Worm (Caenorhabditis elegans): ENCODE measurements around the gene ifd-2.

Gene ifd-2

DNA sequence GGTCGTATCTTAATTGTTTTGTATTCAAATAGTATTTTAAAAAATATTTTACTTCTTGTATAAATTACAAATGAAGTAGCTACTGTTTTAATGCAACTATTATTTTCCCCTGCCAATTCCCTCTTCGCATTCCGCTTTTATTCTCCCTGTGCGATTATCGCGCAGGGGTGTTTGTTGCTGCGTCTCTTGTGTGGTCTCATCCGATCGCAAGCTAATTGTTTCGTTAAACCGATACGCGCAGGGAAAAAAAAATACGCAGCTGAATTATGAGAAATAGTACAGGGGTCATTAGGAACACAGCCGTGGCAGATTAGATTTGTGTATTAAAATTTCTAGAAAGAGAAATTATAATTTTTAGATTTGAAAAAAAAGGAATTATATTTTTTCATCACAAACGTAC, 9.2 kb downstream of the ifd-2 start (continued):
- TF ChIP-seq Y5F2A.4 (GFP tag; optimal IDR thresholded peaks at IDR 0.05): peak; percentile 95
- peak; percentile 85 for TF ChIP-seq ZK337.2 (GFP tag; IDR thresholded peaks at IDR 0.05)
- peak; percentile 96 for TF ChIP-seq mxl-3 (GFP tag; optimal IDR thresholded peaks at IDR 0.05)
- TF ChIP-seq lin-1 (GFP tag; IDR thresholded peaks at IDR 0.05): peak; percentile 95
- TF ChIP-seq hif-1 (tag; optimal IDR thresholded peaks at IDR 0.05): peak; percentile 77 to 83
- peak; percentile 97 for TF ChIP-seq zip-2 (tag; optimal IDR thresholded peaks at IDR 0.05)
- TF ChIP-seq spr-1 (tag; optimal IDR thresholded peaks at IDR 0.05): peak; percentile 97
- 0 out of 2 replicates have a peak, but pooled peaks have one; percentile 29 for TF ChIP-seq dmd-8 (GFP tag; IDR thresholded peaks at IDR 0.05)
- peak; percentile 71 for TF ChIP-seq attf-4 (tag; optimal IDR thresholded peaks at IDR 0.05)
- TF ChIP-seq duxl-1 (tag; optimal IDR thresholded peaks at IDR 0.05; ENCODE audit: poor library complexity): peak; percentile 99
- TF ChIP-seq F49E8.2 (tag; optimal IDR thresholded peaks at IDR 0.05; ENCODE audit: borderline replicate concordance): no peak
- peak; percentile 96 for TF ChIP-seq nhr-48 (tag; optimal IDR thresholded peaks at IDR 0.05)
- peak; percentile 96 to 98 for TF ChIP-seq daf-16 (GFP tag; optimal IDR thresholded peaks at IDR 0.05)
- peak; percentile 97 for TF ChIP-seq daf-16 (tag; optimal IDR thresholded peaks at IDR 0.05)
- peak; percentile 87 for TF ChIP-seq nhr-237 (tag; optimal IDR thresholded peaks at IDR 0.05)
- TF ChIP-seq T20F7.1 (GFP tag; optimal IDR thresholded peaks at IDR 0.05): peak; percentile 93
- peak; percentile 97 for TF ChIP-seq nhr-6 (tag; optimal IDR thresholded peaks at IDR 0.05)
- peak; percentile 48 for TF ChIP-seq sdz-12 (GFP tag; optimal IDR thresholded peaks at IDR 0.05)
- TF ChIP-seq dve-1 (tag; optimal IDR thresholded peaks at IDR 0.05; ENCODE audit: insufficient read depth): peak; percentile 100
- TF ChIP-seq jun-1 (tag; optimal IDR thresholded peaks at IDR 0.05): peak; percentile 99
- peak; percentile 95 for TF ChIP-seq saeg-2 (GFP tag; IDR thresholded peaks at IDR 0.05)
- peak; percentile 97 for TF ChIP-seq F10B5.3 (tag; optimal IDR thresholded peaks at IDR 0.05)
- peak; percentile 98 for TF ChIP-seq nhr-10 (tag; optimal IDR thresholded peaks at IDR 0.05)
- TF ChIP-seq dmd-6 (GFP tag; IDR thresholded peaks at IDR 0.05): peak; percentile 97
- TF ChIP-seq lin-38 (GFP tag; IDR thresholded peaks at IDR 0.05): peak; percentile 90
- TF ChIP-seq R02D3.7 (tag; optimal IDR thresholded peaks at IDR 0.05): peak; percentile 38
- peak; percentile 83 for TF ChIP-seq ceh-28 (tag; optimal IDR thresholded peaks at IDR 0.05)
- peak; percentile 91 for TF ChIP-seq lir-3 (tag; optimal IDR thresholded peaks at IDR 0.05)
- peak; percentile 100 for TF ChIP-seq nhr-77 (tag; optimal IDR thresholded peaks at IDR 0.05)
- TF ChIP-seq skn-1 (tag; optimal IDR thresholded peaks at IDR 0.05): no peak
- TF ChIP-seq rbr-2 (tag; optimal IDR thresholded peaks at IDR 0.05): peak; percentile 99
- TF ChIP-seq ceh-82 (tag; optimal IDR thresholded peaks at IDR 0.05): peak; percentile 70
- peak; percentile 95 for TF ChIP-seq spr-3 (GFP tag; optimal IDR thresholded peaks at IDR 0.05)
- TF ChIP-seq tag-97 (GFP tag; IDR thresholded peaks at IDR 0.05): no peak
- peak; percentile 99 for TF ChIP-seq nhr-102 (tag; optimal IDR thresholded peaks at IDR 0.05)
- TF ChIP-seq snpc-1.2 (GFP tag; IDR thresholded peaks at IDR 0.05): peak; percentile 60; the same call in 1 of the 2 replicates
- no peak for TF ChIP-seq ceh-62 (tag; optimal IDR thresholded peaks at IDR 0.05)
- TF ChIP-seq fos-1 (tag; optimal IDR thresholded peaks at IDR 0.05): peak; percentile 84

DNA sequence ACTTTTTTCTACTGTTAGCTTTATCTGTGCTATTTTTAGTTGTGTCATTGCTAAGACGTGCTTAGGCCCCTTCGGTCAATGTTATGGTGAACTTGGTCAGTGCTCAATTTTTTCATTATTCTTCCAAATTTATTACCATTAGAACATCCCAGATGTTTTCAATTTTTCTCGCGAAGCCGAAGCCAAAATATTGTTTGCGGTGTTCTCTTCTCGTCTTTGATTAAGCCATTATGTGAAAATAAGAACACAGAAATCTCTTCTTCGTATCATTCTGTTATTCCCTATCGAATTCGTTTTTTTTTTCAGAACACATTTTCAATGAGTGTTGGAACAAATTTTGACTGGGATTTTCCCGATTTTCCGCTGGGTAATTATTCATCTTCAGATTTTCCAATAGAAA, 13.3 kb downstream of the ifd-2 start, which contains the start of gene gtr-1:
TSS of gene gtr-1 (plus strand) at position 301 of the 400 bp plus-strand sequence.
- TF ChIP-seq T20F7.1 (GFP tag; optimal IDR thresholded peaks at IDR 0.05) (no peak), mxl-3 (GFP tag; optimal IDR thresholded peaks at IDR 0.05) (no peak), fkh-10 (GFP tag; optimal IDR thresholded peaks at IDR 0.05) (no peak), lin-38 (GFP tag; IDR thresholded peaks at IDR 0.05) (no peak), ama-1 (optimal IDR thresholded peaks at IDR 0.05) (no peak), lin-15B (tag; optimal IDR thresholded peaks at IDR 0.05) (no peak), tag-97 (GFP tag; IDR thresholded peaks at IDR 0.05) (no peak), nhr-77 (tag; optimal IDR thresholded peaks at IDR 0.05) (no peak), nhr-76 (tag; optimal IDR thresholded peaks at IDR 0.05) (no peak), lin-13 (GFP tag; optimal IDR thresholded peaks at IDR 0.05) (no peak), lin-1 (GFP tag; IDR thresholded peaks at IDR 0.05) (no peak), nhr-25 (tag; optimal IDR thresholded peaks at IDR 0.05; ENCODE audit: borderline replicate concordance, insufficient read depth) (no peak), nhr-237 (tag; optimal IDR thresholded peaks at IDR 0.05) (no peak), T26A8.4 (GFP tag; IDR thresholded peaks at IDR 0.05) (no peak), zip-2 (tag; optimal IDR thresholded peaks at IDR 0.05) (no peak), madf-9 (GFP tag; conservative IDR thresholded peaks at IDR 0.05) (no peak), snpc-1.2 (GFP tag; IDR thresholded peaks at IDR 0.05) (no peak), dpl-1 (GFP tag; optimal IDR thresholded peaks at IDR 0.05) (no peak), nhr-41 (GFP tag; IDR thresholded peaks at IDR 0.05) (no peak), arid-1 (GFP tag; conservative IDR thresholded peaks at IDR 0.05) (no peak)

Measured in whole organism, L4 larva.